Worm (Caenorhabditis elegans) whole organism, L2 larva: ENCODE measurements around the gene egl-18.
A peak's percentile ranks its signal among the peaks of the same experiment; 100 is the strongest.

Experiments used
- C34F6.9 ChIP-seq: fragments of 150-350 bp; optimal IDR thresholded peaks from 2 replicates; lab custom pipeline; 2014; ENCODE audit warnings: missing biosample characterization, missing genetic modification characterization
- F13H6.1 ChIP-seq: sonication (generic microtip); optimal IDR thresholded peaks from 2 replicates; lab custom pipeline; 2016; ENCODE audit warnings: missing genetic modification characterization, missing compliant biosample characterization
- R02D3.7 ChIP-seq: fragments of 150-350 bp; optimal IDR thresholded peaks from 2 replicates; lab custom pipeline; 2014; ENCODE audit warnings: missing biosample characterization, missing genetic modification characterization
- Y55F3AM.14 ChIP-seq: fragments of 200-800 bp; sonication (Bioruptor generic); optimal IDR thresholded peaks from 2 replicates; lab custom pipeline; 2018; ENCODE audit warnings: mild to moderate bottlenecking, missing genetic modification characterization, missing compliant biosample characterization
- ZK546.5 ChIP-seq: sonication (generic microtip); optimal IDR thresholded peaks from 2 replicates; lab custom pipeline; 2017; ENCODE audit warnings: missing biosample characterization, missing genetic modification characterization
- alr-1 ChIP-seq: fragments of 150-350 bp; optimal IDR thresholded peaks from 2 replicates; lab custom pipeline; 2014; ENCODE audit warnings: missing biosample characterization, missing genetic modification characterization
- aly-2 ChIP-seq: fragments of 150-350 bp; optimal IDR thresholded peaks from 2 replicates; lab custom pipeline; 2014; ENCODE audit warnings: missing biosample characterization, missing genetic modification characterization
- ama-1 ChIP-seq: fragments of 150-350 bp; optimal IDR thresholded peaks from 2 replicates; lab custom pipeline; 2018; ENCODE audit warnings: inconsistent platforms
- blmp-1 ChIP-seq: sonication (generic microtip); optimal IDR thresholded peaks from 2 replicates; lab custom pipeline; 2017; ENCODE audit warnings: missing genetic modification characterization, mild to moderate bottlenecking, missing compliant biosample characterization, antibody characterized with exemption, moderate library complexity; ENCODE audit not compliant: insufficient read depth
- ceh-16 ChIP-seq: fragments of 150-350 bp; optimal IDR thresholded peaks from 2 replicates; lab custom pipeline; 2014; ENCODE audit warnings: missing biosample characterization, missing genetic modification characterization
- ceh-82 ChIP-seq: fragments of 150-350 bp; optimal IDR thresholded peaks from 2 replicates; lab custom pipeline; 2014; ENCODE audit warnings: missing biosample characterization, missing genetic modification characterization
- crh-2 ChIP-seq: sonication (generic microtip); optimal IDR thresholded peaks from 2 replicates; lab custom pipeline; 2017; ENCODE audit warnings: missing biosample characterization, missing genetic modification characterization
- dmd-4 ChIP-seq: sonication (generic microtip); optimal IDR thresholded peaks from 2 replicates; lab custom pipeline; 2017; ENCODE audit warnings: missing biosample characterization, missing genetic modification characterization
- egl-27 ChIP-seq: sonication (generic microtip); optimal IDR thresholded peaks from 3 replicates; lab custom pipeline; 2017; ENCODE audit warnings: missing biosample characterization, missing genetic modification reagents, missing genetic modification characterization
- elt-1 ChIP-seq: fragments of 150-350 bp; optimal IDR thresholded peaks from 2 replicates; lab custom pipeline; 2014; ENCODE audit warnings: missing biosample characterization, missing genetic modification characterization
- elt-3 ChIP-seq: sonication (generic microtip); optimal IDR thresholded peaks from 2 replicates; lab custom pipeline; 2017; ENCODE audit warnings: missing biosample characterization, missing genetic modification characterization
- fos-1 ChIP-seq: fragments of 150-350 bp; optimal IDR thresholded peaks from 2 replicates; lab custom pipeline; 2014; ENCODE audit warnings: missing biosample characterization, missing genetic modification characterization
- gmeb-1 ChIP-seq: fragments of 150-350 bp; optimal IDR thresholded peaks from 2 replicates; lab custom pipeline; 2014; ENCODE audit warnings: missing biosample characterization, missing genetic modification characterization
- lin-11 ChIP-seq: fragments of 150-350 bp; sonication (generic microtip); optimal IDR thresholded peaks from 2 replicates; lab custom pipeline; 2014; ENCODE audit warnings: missing biosample characterization, missing genetic modification characterization, inconsistent platforms, mixed read lengths
- lin-13 ChIP-seq: fragments of 150-350 bp; optimal IDR thresholded peaks from 2 replicates; lab custom pipeline; 2014; ENCODE audit warnings: missing biosample characterization, missing genetic modification reagents, missing genetic modification characterization
- lin-39 ChIP-seq: fragments of 150-350 bp; optimal IDR thresholded peaks from 2 replicates; lab custom pipeline; 2014; ENCODE audit warnings: missing biosample characterization, missing genetic modification reagents, missing genetic modification characterization
- lsy-2 ChIP-seq, 2 experiments: fragments of 150-350 bp in 1 of 2; sonication (generic microtip) in 1 of 2; optimal IDR thresholded peaks; 2 replicates each; lab custom pipeline; 2014 to 2017; ENCODE audit warnings: missing biosample characterization in 2 of 2, missing genetic modification characterization in 2 of 2
- mab-5 ChIP-seq: fragments of 150-350 bp; optimal IDR thresholded peaks from 2 replicates; lab custom pipeline; 2014; ENCODE audit warnings: missing biosample characterization, missing genetic modification characterization
- mbf-1 ChIP-seq: sonication (generic microtip); optimal IDR thresholded peaks from 2 replicates; lab custom pipeline; 2017; ENCODE audit warnings: missing biosample characterization, missing genetic modification characterization
- mdl-1 ChIP-seq, 2 experiments: fragments of 150-350 bp in 1 of 2; sonication (generic microtip) in 1 of 2; optimal IDR thresholded peaks; 2 replicates each; lab custom pipeline; 2017; ENCODE audit warnings: missing biosample characterization in 2 of 2, missing genetic modification characterization in 2 of 2
- nhr-10 ChIP-seq: sonication (generic microtip); optimal IDR thresholded peaks from 2 replicates; lab custom pipeline; 2017; ENCODE audit warnings: missing biosample characterization, missing genetic modification characterization
- nhr-11 ChIP-seq: fragments of 150-350 bp; optimal IDR thresholded peaks from 2 replicates; lab custom pipeline; 2014; ENCODE audit warnings: missing biosample characterization, missing genetic modification characterization
- nhr-12 ChIP-seq: fragments of 150-350 bp; optimal IDR thresholded peaks from 2 replicates; lab custom pipeline; 2014; ENCODE audit warnings: missing biosample characterization, missing genetic modification characterization
- nhr-129 ChIP-seq: fragments of 150-350 bp; optimal IDR thresholded peaks from 2 replicates; lab custom pipeline; 2014; ENCODE audit warnings: missing biosample characterization, missing genetic modification characterization
- nhr-21 ChIP-seq: fragments of 150-350 bp; optimal IDR thresholded peaks from 2 replicates; lab custom pipeline; 2014; ENCODE audit warnings: missing biosample characterization, missing genetic modification characterization
- nhr-23 ChIP-seq: fragments of 150-350 bp; optimal IDR thresholded peaks from 2 replicates; lab custom pipeline; 2014; ENCODE audit warnings: missing biosample characterization, missing genetic modification reagents, missing genetic modification characterization
- nhr-237 ChIP-seq: fragments of 150-350 bp; optimal IDR thresholded peaks from 2 replicates; lab custom pipeline; 2014; ENCODE audit warnings: missing biosample characterization, missing genetic modification characterization
- nhr-25 ChIP-seq: fragments of 150-350 bp; sonication (generic microtip); optimal IDR thresholded peaks from 3 replicates; lab custom pipeline; 2014; ENCODE audit warnings: missing biosample characterization, missing genetic modification characterization
- nhr-6 ChIP-seq: fragments of 150-350 bp; optimal IDR thresholded peaks from 2 replicates; lab custom pipeline; 2014; ENCODE audit warnings: missing biosample characterization, missing genetic modification characterization
- nhr-77 ChIP-seq: fragments of 150-350 bp; optimal IDR thresholded peaks from 2 replicates; lab custom pipeline; 2014; ENCODE audit warnings: missing biosample characterization, missing genetic modification characterization
- peb-1 ChIP-seq: fragments of 150-350 bp; optimal IDR thresholded peaks from 2 replicates; lab custom pipeline; 2014; ENCODE audit warnings: missing biosample characterization, missing genetic modification characterization
- sem-4 ChIP-seq: fragments of 150-350 bp; optimal IDR thresholded peaks from 2 replicates; lab custom pipeline; 2014; ENCODE audit warnings: missing biosample characterization, missing genetic modification reagents, missing genetic modification characterization
- skn-1 ChIP-seq: sonication (generic microtip); optimal IDR thresholded peaks from 2 replicates; lab custom pipeline; 2017; ENCODE audit warnings: missing biosample characterization, missing genetic modification characterization
- sma-3 ChIP-seq: sonication (generic microtip); optimal IDR thresholded peaks from 2 replicates; lab custom pipeline; 2016; ENCODE audit warnings: missing genetic modification reagents, missing genetic modification characterization, missing compliant biosample characterization
- sma-9 ChIP-seq, 2 experiments: fragments of 150-350 bp in 1 of 2; sonication (generic microtip) in 1 of 2; optimal IDR thresholded peaks; 2 replicates each; lab custom pipeline; 2014 to 2016; ENCODE audit warnings: missing genetic modification characterization in 2 of 2, mild to moderate bottlenecking in 1 of 2, missing biosample characterization in 1 of 2, missing compliant biosample characterization in 1 of 2, missing genetic modification reagents in 1 of 2, moderate library complexity in 1 of 2
- snpc-4 ChIP-seq: fragments of 150-350 bp; optimal IDR thresholded peaks from 2 replicates; lab custom pipeline; 2014; ENCODE audit warnings: missing biosample characterization, missing genetic modification characterization
- unc-39 ChIP-seq: fragments of 150-350 bp; optimal IDR thresholded peaks from 2 replicates; lab custom pipeline; 2014; ENCODE audit warnings: missing biosample characterization, missing genetic modification characterization
- unc-55 ChIP-seq: fragments of 150-350 bp; sonication (generic microtip); optimal IDR thresholded peaks from 3 replicates; lab custom pipeline; 2014; ENCODE audit warnings: missing biosample characterization, missing genetic modification reagents, missing genetic modification characterization
- unc-62 ChIP-seq: fragments of 150-350 bp; optimal IDR thresholded peaks from 2 replicates; lab custom pipeline; 2014; ENCODE audit warnings: missing biosample characterization, missing genetic modification reagents, missing genetic modification characterization
- zag-1 ChIP-seq: fragments of 150-350 bp; optimal IDR thresholded peaks from 2 replicates; lab custom pipeline; 2014; ENCODE audit warnings: missing biosample characterization, missing genetic modification characterization
- ztf-1 ChIP-seq: fragments of 200-800 bp; sonication (Bioruptor generic); conservative IDR thresholded peaks from 2 replicates; pipeline ENCODE4 v1.3.6; 2022; ENCODE audit warnings: missing genetic modification characterization, missing compliant biosample characterization
- ztf-11 ChIP-seq: sonication (generic microtip); optimal IDR thresholded peaks from 2 replicates; lab custom pipeline; 2017; ENCODE audit warnings: missing biosample characterization, missing genetic modification characterization
- ztf-4 ChIP-seq: fragments of 150-350 bp; optimal IDR thresholded peaks from 2 replicates; lab custom pipeline; 2014; ENCODE audit warnings: missing biosample characterization, missing genetic modification characterization

The egl-18 gene

DNA sequence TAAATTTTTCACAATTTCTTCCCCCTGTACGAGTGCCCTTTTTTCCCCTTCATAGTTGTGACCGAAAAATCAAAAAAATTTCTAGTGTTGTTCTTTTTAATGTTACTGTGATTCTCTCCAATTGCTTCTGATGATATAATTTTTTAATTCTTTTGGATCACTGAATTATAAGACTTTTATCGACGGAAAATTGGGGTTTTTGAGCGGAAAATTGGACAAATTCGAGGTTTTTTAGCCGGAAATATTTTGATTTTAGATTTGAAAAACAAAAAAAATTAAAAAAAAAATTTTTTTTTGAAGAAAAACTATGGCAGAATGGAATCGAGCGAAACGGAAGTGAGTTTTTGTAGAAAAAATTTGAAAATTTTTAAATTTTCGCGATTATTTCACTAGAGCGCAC, 45.8 kb downstream of the egl-18 start, which contains the start of gene tsen-54:
tsen-54 (plus strand) TSS at position 301 of the 400 bp plus-strand sequence.
- TF ChIP-seq crh-2 (tag; lab: Kevin White, UChicago): no peak
- no peak for TF ChIP-seq ztf-1 (GFP tag; lab: Robert Waterston, UW)
- no peak for TF ChIP-seq mab-5 (tag; lab: Kevin White, UChicago)

ce11 chrIV:1952312-1952711, 50.2 kb downstream of the egl-18 start:
- no peak for TF ChIP-seq nhr-77 (tag; lab: Kevin White, UChicago)
- TF ChIP-seq, all 48 proteins: peak for 0

DNA sequence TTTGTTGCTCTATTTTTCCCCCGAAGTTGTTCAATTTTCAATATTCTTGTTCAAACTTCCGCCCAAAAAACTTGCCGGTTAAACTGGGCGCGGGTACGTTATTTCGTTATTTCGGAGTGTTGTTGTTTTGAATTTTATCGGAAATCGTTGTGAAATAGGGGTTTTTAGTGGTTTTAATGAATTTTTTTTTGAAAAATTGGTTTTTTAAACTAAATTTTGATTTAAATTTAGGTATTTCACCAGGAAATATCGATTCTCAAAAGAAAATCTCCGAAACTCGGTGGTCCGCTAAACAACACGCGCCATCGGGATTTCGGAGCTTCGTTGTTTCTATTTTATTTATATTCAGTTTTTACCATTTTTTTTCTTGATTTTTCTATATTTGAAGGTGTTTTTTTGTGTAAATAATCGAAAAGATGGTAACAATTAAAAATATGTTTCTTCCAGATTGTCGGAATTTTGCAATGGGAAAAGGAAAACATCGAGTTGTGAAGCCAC, 51.1 kb downstream of the egl-18 start, which contains the start of gene F52C12.2:
F52C12.2 (plus strand) TSS at position 448 of the 498 bp plus-strand sequence.
- TF ChIP-seq sma-9 (GFP tag; optimal IDR thresholded peaks at IDR 0.05; lab: Kevin White, UChicago) (no peak), sma-9 (tag; optimal IDR thresholded peaks at IDR 0.05; lab: Kevin White, UChicago) (no peak), lsy-2 (tag; optimal IDR thresholded peaks at IDR 0.05; lab: Kevin White, UChicago) (peak; percentile 43 to 77), elt-1 (tag; lab: Kevin White, UChicago) (no peak), lin-13 (peak; percentile 37), ztf-4 (no peak), gmeb-1 (peak; percentile 80), ztf-1 (GFP tag; lab: Robert Waterston, UW) (no peak), R02D3.7 (no peak), fos-1 (tag; lab: Kevin White, UChicago) (peak; percentile 0), sma-3 (peak; percentile 56), ama-1 (lab: Kevin White, UChicago) (no peak), nhr-25 (tag; lab: Kevin White, UChicago) (peak; percentile 42), nhr-12 (no peak), skn-1 (tag; lab: Kevin White, UChicago) (no peak), blmp-1 (tag; lab: Kevin White, UChicago) (no peak), mbf-1 (no peak), Y55F3AM.14 (GFP tag; lab: Kevin White, UChicago) (no peak), elt-3 (tag; lab: Kevin White, UChicago) (no peak), ceh-16 (no peak), crh-2 (tag; lab: Kevin White, UChicago) (peak; percentile 62), lin-39 (tag; lab: Kevin White, UChicago) (no peak), nhr-11 (no peak), sem-4 (tag; lab: Kevin White, UChicago) (no peak), nhr-129 (peak; percentile 18), ceh-82 (tag; lab: Kevin White, UChicago) (no peak), aly-2 (no peak), nhr-237 (tag; lab: Kevin White, UChicago) (peak; percentile 17), mab-5 (tag; lab: Kevin White, UChicago) (no peak), ztf-11 (tag; lab: Kevin White, UChicago) (no peak), unc-62 (GFP tag; lab: Kevin White, UChicago) (no peak), lin-11 (tag; lab: Kevin White, UChicago) (no peak), egl-27 (tag; lab: Kevin White, UChicago) (no peak), nhr-6 (tag; lab: Kevin White, UChicago) (no peak), nhr-77 (tag; lab: Kevin White, UChicago) (no peak), peb-1 (tag; lab: Kevin White, UChicago) (no peak), F13H6.1 (tag; lab: Kevin White, UChicago) (peak; percentile 54), unc-55 (GFP tag; lab: Kevin White, UChicago) (peak; percentile 63), unc-39 (tag; lab: Kevin White, UChicago) (no peak), ZK546.5 (tag; lab: Kevin White, UChicago) (no peak), C34F6.9 (tag; lab: Kevin White, UChicago) (peak; percentile 17), snpc-4 (no peak), nhr-21 (tag; lab: Kevin White, UChicago) (no peak), mdl-1 (tag; optimal IDR thresholded peaks at IDR 0.05; lab: Kevin White, UChicago) (no peak), nhr-10 (tag; lab: Kevin White, UChicago) (no peak), nhr-23 (no peak), alr-1 (tag; lab: Kevin White, UChicago) (no peak), dmd-4 (no peak), zag-1 (no peak)
